Worm (Caenorhabditis elegans) whole organism, mixed stage, embryonic: ENCODE measurements around the gene oxi-1.
A peak's percentile ranks its signal among the peaks of the same experiment; 100 is the strongest.

ENCODE experiments used
- M03D4.4 ChIP-seq: sonication (generic microtip); optimal IDR thresholded peaks from 2 replicates; lab custom pipeline; 2017; ENCODE audit warnings: mild to moderate bottlenecking, missing genetic modification characterization, missing compliant biosample characterization
- bed-3 ChIP-seq: fragments of 200-800 bp; sonication (Bioruptor generic); optimal IDR thresholded peaks from 3 replicates; lab custom pipeline; 2018; ENCODE audit warnings: mild to moderate bottlenecking, missing genetic modification characterization, moderate library complexity, missing compliant biosample characterization
- blmp-1 ChIP-seq: fragments of 150-350 bp; optimal IDR thresholded peaks from 2 replicates; lab custom pipeline; 2014; ENCODE audit warnings: missing biosample characterization, missing genetic modification characterization
- ceh-39 ChIP-seq: fragments of 150-350 bp; optimal IDR thresholded peaks from 2 replicates; lab custom pipeline; 2014; ENCODE audit warnings: missing biosample characterization, missing genetic modification characterization
- ceh-43 ChIP-seq: fragments of 200-800 bp; sonication (Bioruptor generic); optimal IDR thresholded peaks from 2 replicates; lab custom pipeline; 2018; ENCODE audit warnings: mild to moderate bottlenecking, missing genetic modification characterization, moderate library complexity, missing compliant biosample characterization
- ceh-83 ChIP-seq: fragments of 200-800 bp; sonication (Bioruptor generic); optimal IDR thresholded peaks from 2 replicates; lab custom pipeline; 2018; ENCODE audit warnings: mild to moderate bottlenecking, missing genetic modification characterization, missing compliant biosample characterization
- ces-1 ChIP-seq: fragments of 150-350 bp; optimal IDR thresholded peaks from 2 replicates; lab custom pipeline; 2014; ENCODE audit warnings: missing biosample characterization, missing genetic modification reagents, missing genetic modification characterization
- cnd-1 ChIP-seq: fragments of 200-800 bp; sonication (Bioruptor generic); optimal IDR thresholded peaks from 2 replicates; lab custom pipeline; 2018; ENCODE audit warnings: mild to moderate bottlenecking, missing genetic modification characterization, missing compliant biosample characterization
- drap-1 ChIP-seq: fragments of 200-800 bp; sonication (Bioruptor generic); optimal IDR thresholded peaks from 3 replicates; lab custom pipeline; 2018; ENCODE audit warnings: mild to moderate bottlenecking, missing genetic modification characterization, missing compliant biosample characterization
- elt-1 ChIP-seq: sonication (generic microtip); optimal IDR thresholded peaks from 2 replicates; lab custom pipeline; 2017; ENCODE audit warnings: missing genetic modification characterization, mild to moderate bottlenecking, missing compliant biosample characterization, antibody characterized with exemption, moderate library complexity, borderline replicate concordance; ENCODE audit not compliant: insufficient read depth
- elt-3 ChIP-seq: fragments of 150-350 bp; optimal IDR thresholded peaks from 2 replicates; lab custom pipeline; 2014; ENCODE audit warnings: missing biosample characterization, missing genetic modification characterization
- flh-1 ChIP-seq: fragments of 200-800 bp; sonication (Bioruptor generic); optimal IDR thresholded peaks from 2 replicates; lab custom pipeline; 2018; ENCODE audit warnings: mild to moderate bottlenecking, missing genetic modification characterization, moderate library complexity, missing compliant biosample characterization
- ham-2 ChIP-seq: fragments of 200-800 bp; sonication (Bioruptor generic); optimal IDR thresholded peaks from 2 replicates; lab custom pipeline; 2018; ENCODE audit warnings: mild to moderate bottlenecking, missing genetic modification characterization, missing compliant biosample characterization
- hlh-1 ChIP-seq: fragments of 150-350 bp; optimal IDR thresholded peaks from 2 replicates; lab custom pipeline; 2014; ENCODE audit warnings: missing biosample characterization, missing genetic modification reagents, missing genetic modification characterization
- lin-13 ChIP-seq: fragments of 150-350 bp; optimal IDR thresholded peaks from 2 replicates; lab custom pipeline; 2014; ENCODE audit warnings: missing biosample characterization, missing genetic modification characterization
- lin-32 ChIP-seq: fragments of 200-800 bp; sonication (Bioruptor generic); optimal IDR thresholded peaks from 2 replicates; lab custom pipeline; 2018; ENCODE audit warnings: mild to moderate bottlenecking, missing genetic modification characterization, missing compliant biosample characterization
- lsy-2 ChIP-seq: fragments of 150-350 bp; optimal IDR thresholded peaks from 2 replicates; lab custom pipeline; 2014; ENCODE audit warnings: missing biosample characterization, missing genetic modification characterization
- mab-5 ChIP-seq: fragments of 150-350 bp; optimal IDR thresholded peaks from 2 replicates; lab custom pipeline; 2014; ENCODE audit warnings: missing biosample characterization, missing genetic modification characterization
- mep-1 ChIP-seq: fragments of 150-350 bp; optimal IDR thresholded peaks from 2 replicates; lab custom pipeline; 2017; ENCODE audit warnings: missing biosample characterization, missing genetic modification reagents, missing genetic modification characterization, inconsistent platforms
- mls-2 ChIP-seq: sonication (generic microtip); optimal IDR thresholded peaks from 2 replicates; lab custom pipeline; 2016; ENCODE audit warnings: mild to moderate bottlenecking, missing genetic modification characterization, moderate library complexity, missing compliant biosample characterization
- nhr-2 ChIP-seq: fragments of 150-350 bp; optimal IDR thresholded peaks from 2 replicates; lab custom pipeline; 2014; ENCODE audit warnings: missing biosample characterization, missing genetic modification characterization
- nhr-237 ChIP-seq: fragments of 150-350 bp; optimal IDR thresholded peaks from 2 replicates; lab custom pipeline; 2014; ENCODE audit warnings: missing biosample characterization, missing genetic modification characterization
- nhr-28 ChIP-seq: fragments of 150-350 bp; optimal IDR thresholded peaks from 2 replicates; lab custom pipeline; 2014; ENCODE audit warnings: missing biosample characterization, missing genetic modification characterization
- nhr-76 ChIP-seq: sonication (generic microtip); optimal IDR thresholded peaks from 2 replicates; lab custom pipeline; 2017; ENCODE audit warnings: missing biosample characterization, missing genetic modification characterization
- sem-2 ChIP-seq: fragments of 200-800 bp; sonication (Bioruptor generic); optimal IDR thresholded peaks from 2 replicates; lab custom pipeline; 2018; ENCODE audit warnings: mild to moderate bottlenecking, missing genetic modification characterization, missing compliant biosample characterization
- snpc-4 ChIP-seq: fragments of 150-350 bp; optimal IDR thresholded peaks from 2 replicates; lab custom pipeline; 2014; ENCODE audit warnings: missing biosample characterization, missing genetic modification characterization
- sptf-1 ChIP-seq: sonication (generic microtip); optimal IDR thresholded peaks from 2 replicates; lab custom pipeline; 2017; ENCODE audit warnings: mild to moderate bottlenecking, missing genetic modification characterization, moderate library complexity, missing compliant biosample characterization
- tbx-8 ChIP-seq: fragments of 200-800 bp; sonication (Bioruptor generic); optimal IDR thresholded peaks from 2 replicates; lab custom pipeline; 2018; ENCODE audit warnings: mild to moderate bottlenecking, missing genetic modification characterization, moderate library complexity, missing compliant biosample characterization
- unc-120 ChIP-seq: sonication (generic microtip); optimal IDR thresholded peaks from 2 replicates; lab custom pipeline; 2017; ENCODE audit warnings: missing genetic modification characterization, missing compliant biosample characterization; ENCODE audit not compliant: poor library complexity, severe bottlenecking
- unc-39 ChIP-seq: fragments of 150-350 bp; optimal IDR thresholded peaks from 2 replicates; lab custom pipeline; 2014; ENCODE audit warnings: missing biosample characterization, missing genetic modification characterization
- unc-62 ChIP-seq: fragments of 150-350 bp; optimal IDR thresholded peaks from 2 replicates; lab custom pipeline; 2014; ENCODE audit warnings: missing biosample characterization, missing genetic modification reagents, missing genetic modification characterization
- zip-8 ChIP-seq: fragments of 150-350 bp; optimal IDR thresholded peaks from 2 replicates; lab custom pipeline; 2014; ENCODE audit warnings: missing biosample characterization, missing genetic modification characterization
- ztf-11 ChIP-seq: fragments of 150-350 bp; optimal IDR thresholded peaks from 2 replicates; lab custom pipeline; 2014; ENCODE audit warnings: missing biosample characterization, missing genetic modification characterization

The oxi-1 gene

DNA sequence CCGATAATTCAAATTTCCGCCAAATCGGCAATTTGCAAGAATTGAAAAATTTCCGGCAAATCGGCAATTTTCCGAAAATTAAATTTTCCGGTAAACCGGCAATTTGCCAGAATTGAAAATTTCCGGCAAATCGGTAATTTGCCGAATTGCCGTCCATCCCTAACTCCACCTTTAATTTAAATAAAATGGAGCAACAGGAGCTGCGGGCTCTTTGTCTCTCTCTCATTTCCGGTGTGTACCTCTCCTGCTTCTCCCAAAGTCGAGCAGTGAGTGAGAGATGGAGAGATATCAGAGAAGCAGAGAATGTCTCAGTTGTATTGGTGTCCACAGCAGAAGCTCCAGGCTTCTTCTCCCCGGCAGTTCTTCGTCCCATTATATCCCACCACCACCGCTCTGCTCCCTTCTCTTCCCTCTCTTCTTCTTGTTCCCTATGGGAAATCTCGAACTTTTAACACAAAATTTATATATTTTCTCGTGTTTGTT lies 2.6 kb upstream of the oxi-1 start, which contains the start of gene Y39A1C.1:
Gene Y39A1C.1, plus strand, starts transcription at position 51 of the 483 bp plus-strand sequence.
- peak; percentile 6 for TF ChIP-seq lsy-2 (tag; lab: Kevin White, UChicago)
- TF ChIP-seq bed-3 = no peak
- no peak for TF ChIP-seq ceh-83 (GFP tag; lab: Kevin White, UChicago)
- peak; percentile 20 for TF ChIP-seq mep-1 (tag; lab: Kevin White, UChicago)
- no peak for TF ChIP-seq sem-2
- peak; percentile 7 for TF ChIP-seq hlh-1 (tag; lab: Kevin White, UChicago)
- TF ChIP-seq sptf-1 (tag; lab: Kevin White, UChicago) = peak; percentile 10
- no peak for TF ChIP-seq M03D4.4 (tag; lab: Kevin White, UChicago)
- TF ChIP-seq mls-2 = peak; percentile 16
- TF ChIP-seq unc-120 = peak; percentile 81
- peak; percentile 47 for TF ChIP-seq ces-1 (GFP tag; lab: Kevin White, UChicago)
- TF ChIP-seq cnd-1 (tag; lab: Kevin White, UChicago) = no peak
- TF ChIP-seq nhr-2 (tag; lab: Kevin White, UChicago) = no peak

DNA sequence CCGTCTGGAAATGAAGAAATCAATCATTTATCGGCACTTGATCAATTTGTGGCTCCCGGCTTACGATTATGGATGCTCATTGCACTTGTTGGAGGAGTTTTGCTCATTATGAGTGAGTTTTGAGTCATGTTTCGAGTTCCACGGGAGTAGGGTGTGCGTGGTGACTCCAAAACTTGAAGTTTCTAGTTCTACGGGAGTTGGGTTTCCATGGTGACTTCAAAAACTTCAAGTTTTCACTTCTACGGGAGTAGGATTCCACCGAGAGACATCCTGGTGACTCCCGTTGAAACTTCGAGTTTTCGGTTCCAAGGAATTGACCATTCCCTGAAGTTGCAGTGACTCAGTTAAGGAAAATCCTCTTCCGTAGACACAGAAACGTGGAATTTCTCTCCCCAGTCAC lies 1.3 kb upstream of the oxi-1 start:
- TF ChIP-seq unc-39 (no peak), sem-2 (no peak), drap-1 (peak; percentile 33), lin-13 (tag; lab: Kevin White, UChicago) (no peak), ces-1 (GFP tag; lab: Kevin White, UChicago) (no peak), lsy-2 (tag; lab: Kevin White, UChicago) (no peak), cnd-1 (tag; lab: Kevin White, UChicago) (peak; percentile 77), unc-62 (GFP tag; lab: Kevin White, UChicago) (no peak), ham-2 (GFP tag; lab: Kevin White, UChicago) (no peak), elt-1 (tag; lab: Kevin White, UChicago) (no peak), snpc-4 (no peak), nhr-28 (tag; lab: Kevin White, UChicago) (no peak), mab-5 (tag; lab: Kevin White, UChicago) (no peak), mls-2 (peak; percentile 26), flh-1 (GFP tag; lab: Kevin White, UChicago) (no peak), elt-3 (no peak), sptf-1 (tag; lab: Kevin White, UChicago) (peak; percentile 51), lin-32 (GFP tag; lab: Kevin White, UChicago) (peak; percentile 53), ceh-83 (GFP tag; lab: Kevin White, UChicago) (peak; percentile 68), ceh-43 (GFP tag; lab: Kevin White, UChicago) (no peak), zip-8 (tag; lab: Kevin White, UChicago) (no peak), blmp-1 (no peak), ztf-11 (tag; lab: Kevin White, UChicago) (no peak), M03D4.4 (tag; lab: Kevin White, UChicago) (no peak), bed-3 (peak; percentile 35)

DNA sequence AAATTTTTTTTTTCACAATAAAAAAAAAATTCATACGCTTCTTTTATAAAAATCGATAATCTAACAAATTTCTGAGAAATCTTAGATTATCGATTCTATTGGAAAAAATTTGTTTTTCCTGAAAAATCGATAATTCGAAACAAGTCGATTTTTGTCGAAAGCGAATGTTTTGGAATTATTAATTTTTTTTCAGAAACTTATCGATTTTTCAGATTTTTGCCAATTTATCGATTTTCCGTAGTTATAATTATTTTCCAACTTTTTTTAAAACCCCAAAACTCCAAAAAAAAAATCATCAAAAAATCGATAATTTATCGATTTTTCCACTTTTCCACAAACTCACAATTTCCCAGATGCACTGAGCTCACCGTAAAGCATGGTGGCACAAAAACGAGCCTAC lies 3.3 kb downstream of the oxi-1 start:
- TF ChIP-seq blmp-1 (no peak), mls-2 (no peak), snpc-4 (no peak), elt-3 (no peak), ztf-11 (tag; lab: Kevin White, UChicago) (no peak), M03D4.4 (tag; lab: Kevin White, UChicago) (no peak), ceh-43 (GFP tag; lab: Kevin White, UChicago) (no peak), lin-13 (tag; lab: Kevin White, UChicago) (no peak), bed-3 (no peak), hlh-1 (tag; lab: Kevin White, UChicago) (no peak), unc-39 (no peak), zip-8 (tag; lab: Kevin White, UChicago) (no peak)

DNA sequence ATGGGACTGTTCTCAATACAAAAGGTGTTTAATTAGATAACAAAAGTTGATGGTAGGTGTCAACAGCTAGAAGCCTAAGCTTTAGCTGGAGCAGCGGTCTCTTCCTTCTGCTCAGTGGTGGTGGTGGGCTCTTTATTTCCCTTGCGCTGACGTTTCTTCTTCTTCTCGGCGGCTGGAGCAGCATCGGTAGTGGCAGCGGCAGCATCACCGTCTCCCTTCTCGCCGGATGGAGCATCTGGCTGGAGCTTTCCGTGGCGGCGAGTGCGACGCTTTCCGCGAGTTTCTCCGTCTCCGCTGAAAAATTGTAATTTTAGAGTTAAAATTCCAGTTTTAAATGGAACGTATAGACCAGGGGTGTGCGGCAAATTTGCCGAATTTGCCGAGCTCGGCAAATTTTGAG lies 9.0 kb downstream of the oxi-1 start:
- no peak for TF ChIP-seq elt-3
- no peak for TF ChIP-seq tbx-8 (GFP tag; lab: Kevin White, UChicago)
- TF ChIP-seq hlh-1 (tag; lab: Kevin White, UChicago) = no peak
- TF ChIP-seq ces-1 (GFP tag; lab: Kevin White, UChicago) = no peak
- TF ChIP-seq nhr-76 (tag; lab: Kevin White, UChicago) = no peak
- no peak for TF ChIP-seq nhr-2 (tag; lab: Kevin White, UChicago)
- no peak for TF ChIP-seq ham-2 (GFP tag; lab: Kevin White, UChicago)
- no peak for TF ChIP-seq unc-39
- TF ChIP-seq elt-1 (tag; lab: Kevin White, UChicago) = no peak
- no peak for TF ChIP-seq nhr-237 (tag; lab: Kevin White, UChicago)
- TF ChIP-seq unc-62 (GFP tag; lab: Kevin White, UChicago) = no peak
- TF ChIP-seq cnd-1 (tag; lab: Kevin White, UChicago) = no peak
- TF ChIP-seq lin-13 (tag; lab: Kevin White, UChicago) = no peak
- TF ChIP-seq blmp-1 = no peak
- TF ChIP-seq flh-1 (GFP tag; lab: Kevin White, UChicago) = no peak
- TF ChIP-seq ceh-39 (tag; lab: Kevin White, UChicago) = no peak
